Fruit fly (Drosophila melanogaster): ENCODE data around the gene grn.

DNA sequence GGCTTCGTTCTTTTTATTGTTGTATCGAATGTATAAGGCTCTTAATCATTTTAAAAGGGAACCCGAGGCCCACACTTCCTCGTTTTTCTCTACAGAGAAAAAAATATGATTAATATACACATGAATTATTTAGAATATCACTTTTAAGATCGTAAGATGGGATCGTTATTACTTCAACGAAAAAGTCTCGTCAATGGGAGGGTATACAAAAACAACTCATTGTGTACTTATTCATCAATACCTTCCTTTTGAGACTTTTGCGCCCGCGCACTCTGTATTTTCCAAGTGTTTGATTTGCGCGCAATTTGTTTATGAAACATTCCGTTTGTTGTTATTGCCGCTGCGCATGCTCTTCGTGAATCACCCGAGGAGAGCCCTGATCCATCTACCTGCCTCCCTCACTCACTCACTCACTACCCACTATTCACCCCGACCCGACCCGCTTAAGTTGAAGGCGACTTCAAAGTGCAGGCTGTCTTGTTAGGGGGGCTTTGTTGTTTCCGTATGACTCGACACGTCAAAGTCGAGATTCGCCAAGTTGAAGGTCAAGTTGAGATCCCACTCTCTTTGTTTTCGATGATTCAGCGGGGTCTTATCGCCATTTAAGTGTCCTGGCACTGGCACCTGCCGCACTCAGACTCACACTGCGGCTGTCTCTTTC lies 65.2 kb downstream of the grn start:
- TF ChIP-seq CG14014 (GFP tag; IDR thresholded peaks at IDR 0.05) (no peak), Kr (GFP tag; optimal IDR thresholded peaks at IDR 0.05) (no peak), CG3281 (GFP tag; optimal IDR thresholded peaks at IDR 0.05) (no peak), CG3065 (GFP tag; optimal IDR thresholded peaks at IDR 0.05) (no peak), wdn (GFP tag; IDR thresholded peaks at IDR 0.05) (no peak), Nf-YC (tag; optimal IDR thresholded peaks at IDR 0.05) (no peak), gt (GFP tag; IDR thresholded peaks at IDR 0.05) (no peak), unpg (GFP tag; optimal IDR thresholded peaks at IDR 0.05) (no peak), CG5180 (GFP tag; optimal IDR thresholded peaks at IDR 0.05) (no peak), HmgD (GFP tag; optimal IDR thresholded peaks at IDR 0.05) (no peak)

Data from whole organism, embryonic.